Fruit fly (Drosophila melanogaster) whole organism, wandering third instar larva: ENCODE data around the gene HDAC6.

Experiments used
- Abd-B ChIP-seq: fragments of >200 bp; optimal IDR thresholded peaks from 2 replicates; lab custom pipeline; 2017; ENCODE audit warnings: missing biosample characterization, missing genetic modification characterization
- CG32264 ChIP-seq: fragments of 200-800 bp; sonication (Bioruptor generic); optimal IDR thresholded peaks from 2 replicates; lab custom pipeline; 2016; ENCODE audit warnings: missing biosample characterization, missing genetic modification characterization
- CG9705 ChIP-seq: fragments of 200-800 bp; sonication (Bioruptor generic); optimal IDR thresholded peaks from 2 replicates; lab custom pipeline; 2018; ENCODE audit warnings: missing biosample characterization, mild to moderate bottlenecking, missing genetic modification characterization
- CrebA ChIP-seq: fragments of 200-800 bp; sonication (Bioruptor generic); optimal IDR thresholded peaks from 2 replicates; lab custom pipeline; 2016; ENCODE audit warnings: missing biosample characterization, mild to moderate bottlenecking, missing genetic modification characterization, borderline replicate concordance
- Dfd ChIP-seq: fragments of >200 bp; optimal IDR thresholded peaks from 2 replicates; lab custom pipeline; 2017; ENCODE audit warnings: missing biosample characterization, missing genetic modification characterization
- Dif ChIP-seq: fragments of 200-275, 200-300 bp; sonication (Bioruptor generic); optimal IDR thresholded peaks from 2 replicates; lab custom pipeline; 2018; ENCODE audit warnings: missing biosample characterization, missing genetic modification characterization; ENCODE audit not compliant: partially characterized antibody
- GATAd ChIP-seq: sonication (Bioruptor generic); optimal IDR thresholded peaks from 2 replicates; lab custom pipeline; 2016; ENCODE audit warnings: missing biosample characterization, missing genetic modification characterization
- HLH106 ChIP-seq: fragments of 200-800 bp; optimal IDR thresholded peaks from 3 replicates; lab custom pipeline; 2019; ENCODE audit warnings: missing biosample characterization, mild to moderate bottlenecking, missing genetic modification characterization, moderate library complexity
- Hnf4 ChIP-seq: fragments of 200-800 bp; sonication (Bioruptor generic); optimal IDR thresholded peaks from 2 replicates; lab custom pipeline; 2016; ENCODE audit warnings: missing biosample characterization, mild to moderate bottlenecking, missing genetic modification characterization
- Hr78 ChIP-seq: fragments of >200 bp; optimal IDR thresholded peaks from 2 replicates; lab custom pipeline; 2017; ENCODE audit warnings: missing biosample characterization, missing genetic modification characterization
- Hr83 ChIP-seq: fragments of 200-300 bp; sonication (Bioruptor generic); optimal IDR thresholded peaks from 2 replicates; lab custom pipeline; 2016; ENCODE audit warnings: missing biosample characterization, mild to moderate bottlenecking, missing genetic modification characterization, moderate library complexity; ENCODE audit not compliant: poor library complexity, severe bottlenecking
- Jra ChIP-seq: sonication (Bioruptor generic); optimal IDR thresholded peaks from 2 replicates; lab custom pipeline; 2016; ENCODE audit warnings: missing biosample characterization, missing genetic modification characterization
- Mio ChIP-seq: sonication (Bioruptor generic); optimal IDR thresholded peaks from 2 replicates; lab custom pipeline; 2016; ENCODE audit warnings: missing biosample characterization, missing genetic modification characterization
- Myc ChIP-seq: fragments of >200 bp; optimal IDR thresholded peaks from 2 replicates; lab custom pipeline; 2017
- N ChIP-seq: fragments of >200 bp; optimal IDR thresholded peaks from 2 replicates; lab custom pipeline; 2018; ENCODE audit warnings: missing biosample characterization, missing external identifiers, missing genetic modification characterization
- OdsH ChIP-seq: fragments of 200-800 bp; sonication (Bioruptor generic); optimal IDR thresholded peaks from 2 replicates; lab custom pipeline; 2016; ENCODE audit warnings: missing biosample characterization, mild to moderate bottlenecking, missing genetic modification characterization
- Rel ChIP-seq, 2 experiments: fragments of 200-800 bp; sonication (Bioruptor generic) in 1 of 2; optimal IDR thresholded peaks; 2 replicates in 1 of 2; 3 replicates in 1 of 2; lab custom pipeline; 2016 to 2019; ENCODE audit warnings: mild to moderate bottlenecking in 2 of 2, missing biosample characterization in 2 of 2, missing genetic modification characterization in 2 of 2, moderate library complexity in 1 of 2
- Sp1 ChIP-seq: fragments of 200-800 bp; sonication (Bioruptor generic); optimal IDR thresholded peaks from 3 replicates; lab custom pipeline; 2019; ENCODE audit warnings: missing biosample characterization, mild to moderate bottlenecking, missing genetic modification characterization, moderate library complexity
- Vsx2 ChIP-seq: fragments of 200-300, 225-300 bp; sonication (Bioruptor generic); optimal IDR thresholded peaks from 2 replicates; lab custom pipeline; 2018; ENCODE audit warnings: missing biosample characterization, missing genetic modification characterization; ENCODE audit not compliant: partially characterized antibody
- br ChIP-seq: fragments of 200-800 bp; sonication (Bioruptor generic); optimal IDR thresholded peaks from 2 replicates; lab custom pipeline; 2016; ENCODE audit warnings: missing biosample characterization, missing genetic modification characterization
- brk ChIP-seq: fragments of 200-800 bp; sonication (Bioruptor generic); optimal IDR thresholded peaks from 2 replicates; lab custom pipeline; 2016; ENCODE audit warnings: missing biosample characterization, mild to moderate bottlenecking, missing genetic modification characterization
- dl ChIP-seq, 2 experiments: fragments of 175-275, 200-275 bp in 1 of 2; fragments of 200-275 bp in 1 of 2; sonication (Bioruptor generic); optimal IDR thresholded peaks; lab custom pipeline; 2018; ENCODE audit warnings: mild to moderate bottlenecking in 2 of 2, missing biosample characterization in 2 of 2, missing genetic modification characterization in 2 of 2, moderate library complexity in 2 of 2; ENCODE audit not compliant: partially characterized antibody in 2 of 2, insufficient read depth in 1 of 2
- dmrt93B ChIP-seq: fragments of 200-800 bp; sonication (Bioruptor generic); optimal IDR thresholded peaks from 2 replicates; lab custom pipeline; 2018; ENCODE audit warnings: missing biosample characterization, mild to moderate bottlenecking, missing genetic modification characterization
- dsf ChIP-seq: sonication (Bioruptor generic); optimal IDR thresholded peaks from 2 replicates; lab custom pipeline; 2016; ENCODE audit warnings: missing biosample characterization, missing genetic modification characterization, borderline replicate concordance
- ey ChIP-seq: fragments of 200-800 bp; sonication (Bioruptor generic); optimal IDR thresholded peaks from 2 replicates; lab custom pipeline; 2016; ENCODE audit warnings: missing biosample characterization, missing genetic modification characterization
- foxo ChIP-seq, 2 experiments: fragments of 200-800 bp; sonication (Bioruptor generic); optimal IDR thresholded peaks; 2 replicates in 1 of 2; 3 replicates in 1 of 2; lab custom pipeline; 2016 to 2017; ENCODE audit warnings: missing biosample characterization in 2 of 2, missing genetic modification characterization in 2 of 2
- fru ChIP-seq: fragments of 200-800 bp; sonication (Bioruptor generic); optimal IDR thresholded peaks from 3 replicates; lab custom pipeline; 2016; ENCODE audit warnings: missing biosample characterization, mild to moderate bottlenecking, missing genetic modification characterization
- h ChIP-seq: fragments of 200-800 bp; sonication (Bioruptor generic); optimal IDR thresholded peaks from 3 replicates; lab custom pipeline; 2016; ENCODE audit warnings: missing biosample characterization, mild to moderate bottlenecking, missing genetic modification characterization
- jim ChIP-seq: fragments of 175-275, 200-325 bp; sonication (Bioruptor generic); optimal IDR thresholded peaks from 2 replicates; lab custom pipeline; 2016; ENCODE audit warnings: missing biosample characterization, mild to moderate bottlenecking, missing genetic modification characterization
- lola ChIP-seq: fragments of >200 bp; optimal IDR thresholded peaks from 2 replicates; lab custom pipeline; 2017; ENCODE audit warnings: missing biosample characterization, missing genetic modification characterization
- pan ChIP-seq: fragments of >200 bp; optimal IDR thresholded peaks from 2 replicates; lab custom pipeline; 2017
- psq ChIP-seq: fragments of 200-800 bp; sonication (Bioruptor generic); optimal IDR thresholded peaks from 3 replicates; lab custom pipeline; 2017; ENCODE audit warnings: missing biosample characterization, mild to moderate bottlenecking, missing genetic modification characterization, moderate library complexity
- rgr ChIP-seq: fragments of 200-800 bp; sonication (Bioruptor generic); optimal IDR thresholded peaks from 3 replicates; lab custom pipeline; 2016; ENCODE audit warnings: missing biosample characterization, mild to moderate bottlenecking, missing genetic modification characterization
- sage ChIP-seq: fragments of 200-800 bp; sonication (Bioruptor generic); optimal IDR thresholded peaks from 2 replicates; lab custom pipeline; 2016; ENCODE audit warnings: missing biosample characterization, mild to moderate bottlenecking, missing genetic modification characterization
- sv ChIP-seq: fragments of 200-800 bp; sonication (Bioruptor generic); optimal IDR thresholded peaks from 3 replicates; lab custom pipeline; 2016; ENCODE audit warnings: missing biosample characterization, missing genetic modification characterization
- tai ChIP-seq: sonication (Bioruptor generic); optimal IDR thresholded peaks from 2 replicates; lab custom pipeline; 2016; ENCODE audit warnings: missing biosample characterization, missing genetic modification characterization
- usp ChIP-seq: fragments of >200 bp; optimal IDR thresholded peaks from 2 replicates; lab custom pipeline; 2017; ENCODE audit warnings: missing biosample characterization, missing genetic modification characterization
- woc ChIP-seq: sonication (Bioruptor generic); optimal IDR thresholded peaks from 2 replicates; lab custom pipeline; 2016; ENCODE audit warnings: missing biosample characterization, mild to moderate bottlenecking, missing genetic modification characterization

HDAC6 gene

dm6 chrX:15333066-15333874, at the start of gene HDAC6, which contains the start of gene CG9114:
Gene HDAC6, plus strand, starts transcription at chrX:15333310.
Gene CG9114, minus strand, starts transcription at chrX:15333154.
- TF ChIP-seq brk (GFP tag; lab: Kevin White, UChicago) (no peak), Dfd (no peak), sv (GFP tag; lab: Kevin White, UChicago) (no peak), Vsx2 (GFP tag; lab: Kevin White, UChicago) (peak; percentile 71), CG9705 (no peak), fru (peak; percentile 93), br (GFP tag; lab: Kevin White, UChicago) (no peak), CG32264 (GFP tag; lab: Kevin White, UChicago) (no peak), h (peak; percentile 24), lola (GFP tag; lab: Kevin White, UChicago) (no peak), HLH106 (tag; lab: Kevin White, UChicago) (peak; percentile 25), CrebA (GFP tag; lab: Kevin White, UChicago) (no peak), dmrt93B (GFP tag; lab: Kevin White, UChicago) (no peak), sage (GFP tag; lab: Kevin White, UChicago) (no peak), woc (GFP tag; lab: Kevin White, UChicago) (peak; percentile 44), Hr83 (GFP tag; lab: Kevin White, UChicago) (no peak), usp (no peak), Dif (GFP tag; lab: Kevin White, UChicago) (peak; percentile 73), N (GFP tag; lab: Kevin White, UChicago) (peak; percentile 11), foxo (GFP tag; optimal IDR thresholded peaks at IDR 0.05; lab: Kevin White, UChicago) (peak in 1 of 2 experiments; percentile 61), OdsH (no peak), Abd-B (GFP tag; lab: Kevin White, UChicago) (no peak), dl (GFP tag; optimal IDR thresholded peaks at IDR 0.05; lab: Kevin White, UChicago; ENCODE audit: insufficient read depth in 1 of 2, partially characterized antibody in 2 of 2) (no peak), Hr78 (no peak), pan (lab: Kevin White, UChicago) (no peak), Myc (lab: Kevin White, UChicago) (no peak), dsf (GFP tag; lab: Kevin White, UChicago) (no peak), rgr (GFP tag; lab: Kevin White, UChicago) (peak; percentile 13), Mio (GFP tag; lab: Kevin White, UChicago) (no peak), psq (peak; percentile 32), Sp1 (peak; percentile 13), Hnf4 (GFP tag; lab: Kevin White, UChicago) (no peak), tai (no peak), GATAd (GFP tag; lab: Kevin White, UChicago) (no peak), jim (no peak), ey (GFP tag; lab: Kevin White, UChicago) (no peak), Jra (no peak), Rel (GFP tag; optimal IDR thresholded peaks at IDR 0.05; lab: Kevin White, UChicago) (no peak), Rel (tag; optimal IDR thresholded peaks at IDR 0.05; lab: Kevin White, UChicago) (peak; percentile 80)

dm6 chrX:15292794-15293193, 40.3 kb upstream of the HDAC6 start, which contains the start of gene CG5877:
Gene CG5877, plus strand, starts transcription at chrX:15293031.
- no peak for TF ChIP-seq CrebA (GFP tag; lab: Kevin White, UChicago)
- TF ChIP-seq Dif (GFP tag; lab: Kevin White, UChicago) = no peak
- no peak for TF ChIP-seq HLH106 (tag; lab: Kevin White, UChicago)
- TF ChIP-seq GATAd (GFP tag; lab: Kevin White, UChicago) = no peak
- TF ChIP-seq dsf (GFP tag; lab: Kevin White, UChicago) = no peak
- TF ChIP-seq Hr83 (GFP tag; lab: Kevin White, UChicago) = no peak
- no peak for TF ChIP-seq Jra
- TF ChIP-seq Vsx2 (GFP tag; lab: Kevin White, UChicago) = no peak
- TF ChIP-seq woc (GFP tag; lab: Kevin White, UChicago) = no peak
- no peak for TF ChIP-seq jim
- no peak for TF ChIP-seq Abd-B (GFP tag; lab: Kevin White, UChicago)
- no peak for TF ChIP-seq h
- no peak for TF ChIP-seq OdsH
- no peak for TF ChIP-seq ey (GFP tag; lab: Kevin White, UChicago)
- TF ChIP-seq sv (GFP tag; lab: Kevin White, UChicago) = no peak
- no peak for TF ChIP-seq Mio (GFP tag; lab: Kevin White, UChicago)
- TF ChIP-seq Hnf4 (GFP tag; lab: Kevin White, UChicago) = no peak
- TF ChIP-seq Sp1 = no peak
